Fruit fly (Drosophila melanogaster) whole organism, embryonic: ENCODE results near the gene SP555.

Experiments
- Aef1 ChIP-seq: fragments of 200-800 bp; sonication (Bioruptor generic); IDR thresholded peaks from 3 replicates; pipeline ENCODE4 v1.3.6; 2022; ENCODE audit warnings: missing biosample characterization, missing genetic modification characterization
- Antp ChIP-seq: fragments of 200-800 bp; sonication (Bioruptor generic); optimal IDR thresholded peaks from 3 replicates; lab custom pipeline; 2016; ENCODE audit warnings: missing biosample characterization, missing genetic modification characterization
- Atf3 ChIP-seq: fragments of 200-800 bp; sonication (Bioruptor generic); optimal IDR thresholded peaks from 3 replicates; lab custom pipeline; 2016; ENCODE audit warnings: missing biosample characterization, missing genetic modification characterization
- Awh ChIP-seq: fragments of 200-800 bp; sonication (Bioruptor generic); IDR thresholded peaks from 2 replicates; pipeline ENCODE4, ENCODE4 v1.3.6; 2022; ENCODE audit warnings: missing biosample characterization, missing genetic modification characterization
- B-H1 ChIP-seq: fragments of 200-800 bp; sonication (Bioruptor generic); IDR thresholded peaks from 3 replicates; pipeline ENCODE4 v1.3.6; 2022; ENCODE audit warnings: missing biosample characterization, missing genetic modification characterization
- Bgb ChIP-seq: fragments of 200-800 bp; sonication (Bioruptor generic); IDR thresholded peaks from 2 replicates; pipeline ENCODE4 v1.3.6; 2022; ENCODE audit warnings: missing biosample characterization, missing genetic modification characterization; ENCODE audit not compliant: partially characterized antibody
- CG10366 ChIP-seq: fragments of 200-800 bp; sonication (Bioruptor generic); IDR thresholded peaks from 2 replicates; pipeline ENCODE4 v1.3.6; 2022; ENCODE audit warnings: missing biosample characterization, missing genetic modification characterization
- CG11085 ChIP-seq: fragments of 200-800 bp; sonication (Bioruptor generic); IDR thresholded peaks from 2 replicates; pipeline ENCODE4 v1.3.6; 2022; ENCODE audit warnings: missing biosample characterization, missing genetic modification characterization
- CG11696 ChIP-seq: fragments of 200-800 bp; sonication (Bioruptor generic); IDR thresholded peaks from 2 replicates; pipeline ENCODE4 v1.3.6; 2022; ENCODE audit warnings: missing biosample characterization, missing genetic modification characterization
- CG14050 ChIP-seq: fragments of 200-800 bp; sonication (Bioruptor generic); IDR thresholded peaks from 3 replicates; pipeline ENCODE4 v1.3.6; 2022; ENCODE audit warnings: missing biosample characterization, missing genetic modification characterization
- CG1603 ChIP-seq: fragments of 200-800 bp; sonication (Bioruptor generic); optimal IDR thresholded peaks from 2 replicates; lab custom pipeline; 2019; ENCODE audit warnings: missing biosample characterization, mild to moderate bottlenecking, missing genetic modification characterization, moderate library complexity
- CG2678 ChIP-seq: fragments of 200-800 bp; sonication (Bioruptor generic); optimal IDR thresholded peaks from 3 replicates; lab custom pipeline; 2019; ENCODE audit warnings: missing biosample characterization, mild to moderate bottlenecking, missing genetic modification characterization, moderate library complexity
- CG31224 ChIP-seq: fragments of 200-800 bp; sonication (Bioruptor generic); IDR thresholded peaks from 2 replicates; pipeline ENCODE4 v1.3.6; 2022; ENCODE audit warnings: missing biosample characterization, missing genetic modification characterization
- CG42726 ChIP-seq: fragments of 200-800 bp; sonication (Bioruptor generic); IDR thresholded peaks from 2 replicates; pipeline ENCODE4 v1.3.6; 2022; ENCODE audit warnings: missing biosample characterization, missing genetic modification characterization; ENCODE audit not compliant: partially characterized antibody
- CG4730 ChIP-seq: fragments of 200-800 bp; sonication (Bioruptor generic); IDR thresholded peaks from 2 replicates; pipeline ENCODE4 v1.3.6; 2022; ENCODE audit warnings: missing biosample characterization, missing genetic modification characterization
- CG6175 ChIP-seq: fragments of 200-800 bp; sonication (Bioruptor generic); IDR thresholded peaks from 3 replicates; pipeline ENCODE4 v1.3.6; 2022; ENCODE audit warnings: missing biosample characterization, missing genetic modification characterization
- CG6689 ChIP-seq: fragments of 200-800 bp; sonication (Bioruptor generic); IDR thresholded peaks from 2 replicates; pipeline ENCODE4 v1.3.6; 2022; ENCODE audit warnings: missing biosample characterization, missing genetic modification characterization
- CG6791 ChIP-seq: fragments of 200-800 bp; sonication (Bioruptor generic); IDR thresholded peaks from 3 replicates; pipeline ENCODE4 v1.3.6; 2022; ENCODE audit warnings: missing biosample characterization, missing genetic modification characterization; ENCODE audit not compliant: partially characterized antibody
- CG7372 ChIP-seq: fragments of 200-800 bp; sonication (Bioruptor generic); IDR thresholded peaks from 2 replicates; pipeline ENCODE4 v1.3.6; 2022; ENCODE audit warnings: missing biosample characterization, missing genetic modification characterization
- CG7963 ChIP-seq: fragments of 200-800 bp; sonication (Bioruptor generic); IDR thresholded peaks from 3 replicates; pipeline ENCODE4 v1.3.6; 2022; ENCODE audit warnings: missing biosample characterization, missing genetic modification characterization; ENCODE audit not compliant: partially characterized antibody
- CG9932 ChIP-seq: fragments of 200-800 bp; sonication (Bioruptor generic); IDR thresholded peaks from 2 replicates; pipeline ENCODE4 v1.3.6; 2022; ENCODE audit warnings: missing biosample characterization, missing genetic modification characterization
- CoRest ChIP-seq: fragments of 200-800 bp; sonication (Bioruptor generic); optimal IDR thresholded peaks from 3 replicates; lab custom pipeline; 2018; ENCODE audit warnings: missing biosample characterization, mild to moderate bottlenecking, missing genetic modification characterization, moderate library complexity
- Dfd ChIP-seq, 2 experiments: fragments of >200 bp; optimal IDR thresholded peaks; 2 replicates each; lab custom pipeline; 2017; ENCODE audit warnings: missing biosample characterization in 2 of 2, missing genetic modification characterization in 2 of 2
- Dp ChIP-seq: fragments of 200-800 bp; sonication (Bioruptor generic); optimal IDR thresholded peaks from 2 replicates; lab custom pipeline; 2018; ENCODE audit warnings: missing biosample characterization, mild to moderate bottlenecking, missing genetic modification characterization, moderate library complexity
- Elba2 ChIP-seq: fragments of 200-800 bp; sonication (Bioruptor generic); optimal IDR thresholded peaks from 3 replicates; lab custom pipeline; 2016; ENCODE audit warnings: missing biosample characterization, missing genetic modification characterization
- Gug ChIP-seq: fragments of 200-800 bp; sonication (Bioruptor generic); IDR thresholded peaks from 4 replicates; pipeline ENCODE4 v1.3.6; 2022; ENCODE audit warnings: missing biosample characterization, missing genetic modification characterization
- HLH4C ChIP-seq: fragments of 200-800 bp; sonication (Bioruptor generic); IDR thresholded peaks from 3 replicates; pipeline ENCODE4 v1.3.6; 2022; ENCODE audit warnings: missing biosample characterization, missing genetic modification characterization; ENCODE audit not compliant: partially characterized antibody
- NFAT ChIP-seq: fragments of 200-800 bp; sonication (Bioruptor generic); IDR thresholded peaks from 2 replicates; pipeline ENCODE4 v1.3.6; 2022; ENCODE audit warnings: missing biosample characterization, missing genetic modification characterization
- Optix ChIP-seq: fragments of 200-800 bp; sonication (Bioruptor generic); IDR thresholded peaks from 3 replicates; pipeline ENCODE4 v1.3.6; 2022; ENCODE audit warnings: missing biosample characterization, missing genetic modification characterization
- Sin3A ChIP-seq: fragments of >200 bp; optimal IDR thresholded peaks from 2 replicates; lab custom pipeline; 2018
- Taf1 ChIP-seq: fragments of 200-800 bp; sonication (Bioruptor generic); IDR thresholded peaks from 2 replicates; pipeline ENCODE4 v1.3.6; 2022; ENCODE audit warnings: missing biosample characterization, missing genetic modification characterization
- amos ChIP-seq: fragments of 200-800 bp; sonication (Bioruptor generic); IDR thresholded peaks from 2 replicates; pipeline ENCODE4 v1.3.6; 2022; ENCODE audit warnings: missing biosample characterization, missing genetic modification characterization; ENCODE audit not compliant: partially characterized antibody
- ap ChIP-seq: fragments of 200-800 bp; sonication (Bioruptor generic); IDR thresholded peaks from 2 replicates; pipeline ENCODE4 v1.3.6; 2022; ENCODE audit warnings: missing biosample characterization, missing genetic modification characterization
- ara ChIP-seq: fragments of 200-800 bp; sonication (Bioruptor generic); IDR thresholded peaks from 2 replicates; pipeline ENCODE4 v1.3.6; 2022; ENCODE audit warnings: missing biosample characterization, missing genetic modification characterization
- ato ChIP-seq: fragments of 200-800 bp; sonication (Bioruptor generic); IDR thresholded peaks from 2 replicates; pipeline ENCODE4 v1.3.6; 2022; ENCODE audit warnings: missing biosample characterization, missing genetic modification characterization; ENCODE audit not compliant: partially characterized antibody
- az2 ChIP-seq: fragments of 200-800 bp; sonication (Bioruptor generic); optimal IDR thresholded peaks from 3 replicates; lab custom pipeline; 2016; ENCODE audit warnings: missing biosample characterization, missing genetic modification characterization
- bab2 ChIP-seq: fragments of 200-800 bp; sonication (Bioruptor generic); optimal IDR thresholded peaks from 2 replicates; lab custom pipeline; 2016; ENCODE audit warnings: missing biosample characterization, missing genetic modification characterization
- br ChIP-seq: fragments of >200 bp; optimal IDR thresholded peaks from 2 replicates; lab custom pipeline; 2017
- dati ChIP-seq: fragments of 200-800 bp; sonication (Bioruptor generic); IDR thresholded peaks from 2 replicates; pipeline ENCODE4 v1.3.6; 2022; ENCODE audit warnings: missing biosample characterization, missing genetic modification characterization
- dysf ChIP-seq: fragments of 200-800 bp; sonication (Bioruptor generic); IDR thresholded peaks from 3 replicates; pipeline ENCODE4 v1.3.6; 2022; ENCODE audit warnings: missing biosample characterization, missing genetic modification characterization
- gce ChIP-seq: fragments of 200-800 bp; sonication (Bioruptor generic); IDR thresholded peaks from 3 replicates; pipeline ENCODE4 v1.3.6; 2022; ENCODE audit warnings: missing biosample characterization, missing genetic modification characterization
- inv ChIP-seq: fragments of 200-800 bp; sonication (Bioruptor generic); IDR thresholded peaks from 2 replicates; pipeline ENCODE4 v1.3.6; 2022; ENCODE audit warnings: missing biosample characterization, missing genetic modification characterization; ENCODE audit not compliant: partially characterized antibody
- jumu ChIP-seq: fragments of 200-800 bp; sonication (Bioruptor generic); optimal IDR thresholded peaks from 3 replicates; lab custom pipeline; 2016; ENCODE audit warnings: missing biosample characterization, missing genetic modification characterization
- knrl ChIP-seq: fragments of 200-800 bp; sonication (Bioruptor generic); IDR thresholded peaks from 3 replicates; pipeline ENCODE4 v1.3.6; 2022; ENCODE audit warnings: missing biosample characterization, missing genetic modification characterization; ENCODE audit not compliant: partially characterized antibody
- lola ChIP-seq, 3 experiments: fragments of >200 bp in 2 of 3; fragments of 200-800 bp in 1 of 3; sonication (Bioruptor generic) in 1 of 3; optimal IDR thresholded peaks; 2 replicates each; lab custom pipeline; 2017 to 2019; ENCODE audit warnings: missing biosample characterization in 3 of 3, missing genetic modification characterization in 3 of 3, mild to moderate bottlenecking in 1 of 3, moderate library complexity in 1 of 3
- lov ChIP-seq, 2 experiments: fragments of 200-800 bp in 1 of 2; fragments of >200 bp in 1 of 2; sonication (Bioruptor generic) in 1 of 2; IDR thresholded peaks in 1 of 2; optimal IDR thresholded peaks in 1 of 2; 2 replicates in 1 of 2; 3 replicates in 1 of 2; pipeline versions ENCODE4 v1.3.6 to Lab custom; 2017 to 2022; ENCODE audit warnings: missing biosample characterization in 1 of 2, missing genetic modification characterization in 1 of 2
- prd ChIP-seq, 3 experiments: fragments of >200 bp in 2 of 3; fragments of 200-800 bp in 1 of 3; sonication (Bioruptor generic) in 1 of 3; optimal IDR thresholded peaks in 2 of 3; IDR thresholded peaks in 1 of 3; 2 replicates in 2 of 3; 3 replicates in 1 of 3; pipeline versions ENCODE4 v1.3.6 to Lab custom; 2017 to 2022; ENCODE audit warnings: missing biosample characterization in 1 of 3, missing genetic modification characterization in 1 of 3
- seq ChIP-seq: fragments of 200-800 bp; sonication (Bioruptor generic); IDR thresholded peaks from 2 replicates; pipeline ENCODE4 v1.3.6; 2022; ENCODE audit warnings: missing biosample characterization, missing genetic modification characterization

The SP555 gene

dm6 chr2L:5000919-5001581 is 36.5 kb upstream of the SP555 start (continued):
- TF ChIP-seq B-H1 (GFP tag; lab: Robert Waterston, UW) (peak; percentile 39), CG7372 (GFP tag; lab: Robert Waterston, UW) (no peak), CG6175 (GFP tag; lab: Robert Waterston, UW) (no peak; the same call in 2 of the 3 replicates), Optix (peak; percentile 23; the same call in 2 of the 3 replicates), CG1603 (tag; lab: Kevin White, UChicago) (peak; percentile 84), CG9932 (GFP tag; lab: Robert Waterston, UW) (peak; percentile 4; the same call in 1 of the 2 replicates), Dp (GFP tag; lab: Kevin White, UChicago) (peak; percentile 93), Aef1 (GFP tag; lab: Robert Waterston, UW) (peak; percentile 28), CG31224 (peak; percentile 15; the same call in 1 of the 2 replicates), lov (optimal IDR thresholded peaks at IDR 0.05; lab: Kevin White, UChicago) (no peak), lov (GFP tag; IDR thresholded peaks at IDR 0.05; lab: Robert Waterston, UW) (peak; percentile 73; the same call in 2 of the 3 replicates), CG6791 (GFP tag; lab: Robert Waterston, UW) (peak; percentile 60; the same call in 1 of the 3 replicates), Dfd (GFP tag; optimal IDR thresholded peaks at IDR 0.05; lab: Kevin White, UChicago) (peak in 1 of 2 experiments; percentile 98), dati (GFP tag; lab: Robert Waterston, UW) (no peak), CoRest (peak; percentile 3), ap (GFP tag; lab: Robert Waterston, UW) (peak; percentile 53; the same call in 1 of the 2 replicates), gce (GFP tag; lab: Robert Waterston, UW) (peak; percentile 12; the same call in 1 of the 3 replicates), dysf (GFP tag; lab: Robert Waterston, UW) (peak; percentile 11; the same call in 2 of the 3 replicates), CG2678 (tag; lab: Kevin White, UChicago) (no peak), Antp (GFP tag; lab: Kevin White, UChicago) (peak; percentile 48), jumu (GFP tag; lab: Kevin White, UChicago) (no peak), NFAT (peak; percentile 35), CG11085 (GFP tag; lab: Robert Waterston, UW) (peak; percentile 51), Elba2 (no peak), CG11696 (GFP tag; lab: Robert Waterston, UW) (no peak), seq (no peak), CG4730 (GFP tag; lab: Robert Waterston, UW) (peak; percentile 24), CG14050 (GFP tag; lab: Robert Waterston, UW) (peak; percentile 19; the same call in 2 of the 3 replicates), Bgb (GFP tag; lab: Robert Waterston, UW) (peak; percentile 69), az2 (GFP tag; lab: Kevin White, UChicago) (no peak), lola (GFP tag; optimal IDR thresholded peaks at IDR 0.05; lab: Kevin White, UChicago) (peak in 1 of 3 experiments; percentile 55), bab2 (GFP tag; lab: Kevin White, UChicago) (no peak), Sin3A (peak; percentile 4), CG6689 (GFP tag; lab: Robert Waterston, UW) (peak; percentile 12; the same call in 1 of the 2 replicates), HLH4C (peak; percentile 43; the same call in 1 of the 3 replicates), prd (optimal IDR thresholded peaks at IDR 0.05; lab: Kevin White, UChicago) (no peak), prd (GFP tag; IDR thresholded peaks at IDR 0.05; lab: Robert Waterston, UW) (peak; percentile 74), amos (peak; percentile 30; the same call in 1 of the 2 replicates), br (lab: Kevin White, UChicago) (no peak), knrl (GFP tag; lab: Robert Waterston, UW) (peak; percentile 63; the same call in 1 of the 3 replicates), ato (no peak), inv (GFP tag; lab: Robert Waterston, UW) (0 out of 2 replicates have a peak, but pooled peaks have one; percentile 10), CG7963 (GFP tag; lab: Robert Waterston, UW) (0 out of 3 replicates have a peak, but pooled peaks have one; percentile 31), CG10366 (GFP tag; lab: Robert Waterston, UW) (peak; percentile 34), ara (GFP tag; lab: Robert Waterston, UW) (peak; percentile 60), Taf1 (GFP tag; lab: Robert Waterston, UW) (peak; percentile 52), CG42726 (GFP tag; lab: Robert Waterston, UW) (peak; percentile 87), Gug (GFP tag; lab: Robert Waterston, UW) (peak; percentile 37; the same call in 2 of the 4 replicates), Awh (GFP tag; lab: Robert Waterston, UW) (peak; percentile 8; the same call in 1 of the 2 replicates), Atf3 (GFP tag; lab: Kevin White, UChicago) (peak; percentile 69)
